Worm (Caenorhabditis elegans) whole organism, young adult: ENCODE results near the gene Y40H4A.2.
A peak's percentile ranks its signal among the peaks of the same experiment; 100 is the strongest.

Experiments used
- B0261.1 ChIP-seq: sonication (generic microtip); optimal IDR thresholded peaks from 2 replicates; lab custom pipeline; 2016; ENCODE audit warnings: mild to moderate bottlenecking, missing genetic modification characterization, moderate library complexity, missing compliant biosample characterization
- D2030.7 ChIP-seq: fragments of 200-800 bp; sonication (Bioruptor generic); IDR thresholded peaks from 2 replicates; pipeline ENCODE4 v1.3.6; 2022; ENCODE audit warnings: missing genetic modification reagents, missing genetic modification characterization, missing compliant biosample characterization
- F10E7.11 ChIP-seq: sonication (generic microtip); optimal IDR thresholded peaks from 2 replicates; lab custom pipeline; 2017; ENCODE audit warnings: mild to moderate bottlenecking, missing genetic modification characterization, moderate library complexity, missing compliant biosample characterization
- F23B12.7 ChIP-seq: sonication (generic microtip); optimal IDR thresholded peaks from 2 replicates; lab custom pipeline; 2017; ENCODE audit warnings: missing genetic modification characterization, mild to moderate bottlenecking, missing compliant biosample characterization, antibody characterized with exemption, moderate library complexity; ENCODE audit not compliant: insufficient read depth
- F57C9.4 ChIP-seq: sonication (generic microtip); optimal IDR thresholded peaks from 2 replicates; lab custom pipeline; 2017; ENCODE audit warnings: mild to moderate bottlenecking, missing genetic modification characterization, missing compliant biosample characterization
- K11D2.4 ChIP-seq: fragments of 200-800 bp; sonication (Bioruptor generic); IDR thresholded peaks from 2 replicates; pipeline ENCODE4 v1.3.6; 2022; ENCODE audit warnings: missing genetic modification reagents, missing genetic modification characterization, missing compliant biosample characterization
- K12H6.12 ChIP-seq: fragments of 200-800 bp; sonication (Bioruptor generic); optimal IDR thresholded peaks from 2 replicates; lab custom pipeline; 2018; ENCODE audit warnings: mild to moderate bottlenecking, missing genetic modification characterization, missing compliant biosample characterization
- Y79H2A.3 ChIP-seq: fragments of 200-800 bp; sonication (Bioruptor generic); conservative IDR thresholded peaks from 2 replicates; pipeline ENCODE4 v1.3.6; 2022; ENCODE audit warnings: missing genetic modification reagents, missing genetic modification characterization, missing compliant biosample characterization
- akir-1 ChIP-seq: fragments of 200-800 bp; sonication (Bioruptor generic); optimal IDR thresholded peaks from 2 replicates; lab custom pipeline; 2018; ENCODE audit warnings: mild to moderate bottlenecking, missing genetic modification characterization, moderate library complexity, missing compliant biosample characterization
- aptf-3 ChIP-seq: fragments of 200-800 bp; sonication (Bioruptor generic); IDR thresholded peaks from 2 replicates; pipeline ENCODE4 v1.3.6; 2022; ENCODE audit warnings: missing genetic modification characterization, missing compliant biosample characterization
- atf-7 ChIP-seq: sonication (generic microtip); optimal IDR thresholded peaks from 2 replicates; lab custom pipeline; 2017; ENCODE audit warnings: mild to moderate bottlenecking, missing genetic modification characterization, missing compliant biosample characterization
- attf-3 ChIP-seq: fragments of 200-800 bp; sonication (Bioruptor generic); conservative IDR thresholded peaks from 2 replicates; pipeline ENCODE4 v1.3.6; 2022; ENCODE audit warnings: missing genetic modification reagents, missing genetic modification characterization, missing compliant biosample characterization
- ccch-3 ChIP-seq: fragments of 200-800 bp; sonication (Bioruptor generic); optimal IDR thresholded peaks from 2 replicates; lab custom pipeline; 2018; ENCODE audit warnings: mild to moderate bottlenecking, missing genetic modification characterization, missing compliant biosample characterization
- ceh-91 ChIP-seq: fragments of 200-800 bp; sonication (Bioruptor generic); IDR thresholded peaks from 2 replicates; pipeline ENCODE4 v1.3.6; 2022; ENCODE audit warnings: missing genetic modification reagents, missing genetic modification characterization, missing compliant biosample characterization
- die-1 ChIP-seq: sonication (generic microtip); optimal IDR thresholded peaks from 2 replicates; lab custom pipeline; 2016; ENCODE audit warnings: missing genotype, mild to moderate bottlenecking, missing genetic modification characterization, missing compliant biosample characterization
- dpl-1 ChIP-seq: fragments of 150-350 bp; optimal IDR thresholded peaks from 2 replicates; lab custom pipeline; 2014; ENCODE audit warnings: missing biosample characterization, missing genetic modification reagents, missing genetic modification characterization
- efl-1 ChIP-seq: fragments of 150-350 bp; optimal IDR thresholded peaks from 2 replicates; lab custom pipeline; 2014; ENCODE audit warnings: missing biosample characterization, missing genetic modification reagents, missing genetic modification characterization
- egl-18 ChIP-seq: fragments of 200-800 bp; sonication (Bioruptor generic); IDR thresholded peaks from 2 replicates; pipeline ENCODE4 v1.3.6; 2022; ENCODE audit warnings: missing genetic modification reagents, missing genetic modification characterization, missing compliant biosample characterization
- ekl-4 ChIP-seq: fragments of 200-800 bp; sonication (Bioruptor generic); IDR thresholded peaks from 2 replicates; pipeline ENCODE4 v1.3.6; 2022; ENCODE audit warnings: missing genetic modification reagents, missing genetic modification characterization, missing compliant biosample characterization
- hlh-26 ChIP-seq: fragments of 200-800 bp; sonication (Bioruptor generic); conservative IDR thresholded peaks from 2 replicates; pipeline ENCODE4 v1.3.6; 2022; ENCODE audit warnings: missing genetic modification reagents, missing genetic modification characterization, missing compliant biosample characterization
- hmg-20 ChIP-seq: fragments of 200-800 bp; sonication (Bioruptor generic); IDR thresholded peaks from 2 replicates; pipeline ENCODE4 v1.3.6; 2022; ENCODE audit warnings: missing genetic modification reagents, missing genetic modification characterization, missing compliant biosample characterization
- hsf-1 ChIP-seq: fragments of 200-800 bp; sonication (Bioruptor generic); IDR thresholded peaks from 2 replicates; pipeline ENCODE4 v1.3.6; 2022; ENCODE audit warnings: missing genetic modification reagents, missing genetic modification characterization, missing compliant biosample characterization
- lag-1 ChIP-seq: fragments of 200-800 bp; sonication (Bioruptor generic); IDR thresholded peaks from 2 replicates; pipeline ENCODE4 v1.3.6; 2022; ENCODE audit warnings: missing genetic modification reagents, missing genetic modification characterization, missing compliant biosample characterization
- lin-35 ChIP-seq, 3 experiments: fragments of 150-350 bp in 2 of 3; sonication (generic microtip) in 1 of 3; optimal IDR thresholded peaks; 2 replicates each; lab custom pipeline; 2014 to 2018; ENCODE audit warnings: missing biosample characterization in 3 of 3, missing genetic modification characterization in 3 of 3, missing genetic modification reagents in 3 of 3
- lin-40 ChIP-seq: sonication (generic microtip); optimal IDR thresholded peaks from 2 replicates; lab custom pipeline; 2016; ENCODE audit warnings: missing genetic modification characterization, mild to moderate bottlenecking, missing compliant biosample characterization, missing genotype, missing genetic modification reagents
- lir-1 ChIP-seq: fragments of 200-800 bp; sonication (Bioruptor generic); conservative IDR thresholded peaks from 2 replicates; pipeline ENCODE4 v1.3.6; 2022; ENCODE audit warnings: missing genetic modification reagents, missing genetic modification characterization, missing compliant biosample characterization
- lsy-27 ChIP-seq: sonication (generic microtip); optimal IDR thresholded peaks from 2 replicates; lab custom pipeline; 2017; ENCODE audit warnings: missing genetic modification characterization, mild to moderate bottlenecking, missing compliant biosample characterization, antibody characterized with exemption, missing genotype, borderline replicate concordance; ENCODE audit not compliant: insufficient read depth
- madf-3 ChIP-seq: fragments of 200-800 bp; sonication (Bioruptor generic); IDR thresholded peaks from 2 replicates; pipeline ENCODE4 v1.3.6; 2022; ENCODE audit warnings: missing genetic modification reagents, missing genetic modification characterization, missing compliant biosample characterization
- madf-8 ChIP-seq: fragments of 200-800 bp; sonication (Bioruptor generic); conservative IDR thresholded peaks from 2 replicates; pipeline ENCODE4 v1.3.6; 2022; ENCODE audit warnings: missing genetic modification reagents, missing genetic modification characterization, missing compliant biosample characterization
- mcd-1 ChIP-seq: fragments of 200-800 bp; sonication (Bioruptor generic); IDR thresholded peaks from 2 replicates; pipeline ENCODE4 v1.3.6; 2022; ENCODE audit warnings: missing genetic modification reagents, missing genetic modification characterization, missing compliant biosample characterization
- mel-28 ChIP-seq: sonication (generic microtip); optimal IDR thresholded peaks from 2 replicates; lab custom pipeline; 2016; ENCODE audit warnings: borderline replicate concordance, mild to moderate bottlenecking, missing genetic modification characterization, missing compliant biosample characterization
- nfya-1 ChIP-seq: sonication (generic microtip); optimal IDR thresholded peaks from 2 replicates; lab custom pipeline; 2017; ENCODE audit warnings: antibody characterized with exemption, missing compliant biosample characterization, missing genetic modification characterization, borderline replicate concordance; ENCODE audit not compliant: insufficient read depth
- pha-4 ChIP-seq: fragments of 150-350 bp; sonication (generic microtip); optimal IDR thresholded peaks from 2 replicates; lab custom pipeline; 2014; ENCODE audit warnings: missing biosample characterization, missing genetic modification reagents, missing genetic modification characterization
- rec-8 ChIP-seq, 2 experiments: sonication (generic microtip); optimal IDR thresholded peaks; 2 replicates each; lab custom pipeline; 2016; ENCODE audit warnings: mild to moderate bottlenecking in 2 of 2, missing genetic modification characterization in 2 of 2, missing genetic modification reagents in 2 of 2, missing genotype in 2 of 2, missing biosample characterization in 1 of 2, missing compliant biosample characterization in 1 of 2, moderate library complexity in 1 of 2
- repo-1 ChIP-seq: sonication (generic microtip); optimal IDR thresholded peaks from 2 replicates; lab custom pipeline; 2017; ENCODE audit warnings: mild to moderate bottlenecking, missing genetic modification characterization, missing compliant biosample characterization
- sea-2 ChIP-seq: fragments of 200-800 bp; sonication (Bioruptor generic); IDR thresholded peaks from 2 replicates; pipeline ENCODE4 v1.3.6; 2022; ENCODE audit warnings: missing genetic modification characterization, missing compliant biosample characterization
- snpc-1.1 ChIP-seq: sonication (generic microtip); optimal IDR thresholded peaks from 2 replicates; lab custom pipeline; 2017; ENCODE audit warnings: missing genetic modification characterization, mild to moderate bottlenecking, missing compliant biosample characterization, antibody characterized with exemption, moderate library complexity, missing genotype, missing genetic modification reagents; ENCODE audit not compliant: insufficient read depth
- snpc-1.3 ChIP-seq: sonication (generic microtip); optimal IDR thresholded peaks from 2 replicates; lab custom pipeline; 2017; ENCODE audit warnings: missing genetic modification characterization, mild to moderate bottlenecking, missing compliant biosample characterization, antibody characterized with exemption, moderate library complexity, missing genotype, missing genetic modification reagents; ENCODE audit not compliant: insufficient read depth
- snpc-3.4 ChIP-seq: sonication (generic microtip); optimal IDR thresholded peaks from 2 replicates; lab custom pipeline; 2017; ENCODE audit warnings: missing genetic modification characterization, mild to moderate bottlenecking, missing compliant biosample characterization, antibody characterized with exemption, moderate library complexity, missing genotype, missing genetic modification reagents
- sptf-2 ChIP-seq: fragments of 200-800 bp; sonication (Bioruptor generic); optimal IDR thresholded peaks from 2 replicates; lab custom pipeline; 2018; ENCODE audit warnings: mild to moderate bottlenecking, missing genetic modification characterization, missing compliant biosample characterization
- unc-130 ChIP-seq: sonication (generic microtip); optimal IDR thresholded peaks from 2 replicates; lab custom pipeline; 2016; ENCODE audit warnings: missing genetic modification reagents, missing genetic modification characterization, missing compliant biosample characterization
- zfh-2 ChIP-seq: fragments of 200-800 bp; sonication (Bioruptor generic); conservative IDR thresholded peaks from 2 replicates; pipeline ENCODE4 v1.3.6; 2022; ENCODE audit warnings: missing genetic modification reagents, missing genetic modification characterization, missing compliant biosample characterization

Y40H4A.2 gene

ce11 chrV:14556187-14556586, 29.1 kb downstream of the Y40H4A.2 start, which contains the start of gene srg-47:
srg-47 (minus strand) TSS chrV:14556287.
- TF ChIP-seq snpc-1.3 (tag; lab: Kevin White, UChicago) (no peak), pha-4 (tag; lab: Kevin White, UChicago) (no peak), hsf-1 (no peak), die-1 (tag; lab: Kevin White, UChicago) (no peak), lsy-27 (tag; lab: Kevin White, UChicago) (no peak), ceh-91 (GFP tag; lab: Robert Waterston, UW) (no peak), atf-7 (no peak), unc-130 (no peak), F10E7.11 (tag; lab: Kevin White, UChicago) (no peak), lag-1 (GFP tag; lab: Robert Waterston, UW) (no peak), K11D2.4 (GFP tag; lab: Robert Waterston, UW) (no peak)

DNA sequence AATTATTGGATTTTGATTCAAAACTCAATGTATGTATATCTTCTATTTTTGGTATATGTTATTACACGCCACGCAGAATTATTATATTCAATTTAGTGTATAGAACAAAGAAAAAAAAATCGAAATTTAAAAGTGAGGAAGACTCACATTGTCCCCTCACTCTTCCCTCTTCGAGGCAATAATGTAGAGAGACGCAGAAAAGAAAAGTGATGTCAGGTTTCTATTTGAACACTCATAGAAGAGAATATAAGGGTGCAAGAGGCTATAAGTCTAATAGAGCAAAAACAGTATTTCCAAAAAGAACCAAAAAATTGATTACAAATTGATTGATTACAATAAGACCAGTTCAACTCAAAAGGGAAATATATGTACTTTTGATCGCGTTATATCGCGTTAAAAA, 36.7 kb downstream of the Y40H4A.2 start:
- TF ChIP-seq akir-1 (GFP tag; lab: Kevin White, UChicago): no peak

- TF ChIP-seq D2030.7 (no peak), egl-18 (GFP tag; lab: Robert Waterston, UW) (no peak), B0261.1 (tag; lab: Kevin White, UChicago) (no peak), zfh-2 (GFP tag; lab: Robert Waterston, UW) (no peak), attf-3 (GFP tag; lab: Robert Waterston, UW) (no peak), Y79H2A.3 (no peak), madf-3 (GFP tag; lab: Robert Waterston, UW) (no peak), sptf-2 (GFP tag; lab: Kevin White, UChicago) (no peak), lin-35 (GFP tag; optimal IDR thresholded peaks at IDR 0.05; lab: Kevin White, UChicago) (no peak), lin-40 (tag; lab: Kevin White, UChicago) (no peak)
Observed at ce11 chrV:14546569-14546968, 38.7 kb downstream of the Y40H4A.2 start, which contains the start of gene C53A5.13. C53A5.13 (plus strand) TSS chrV:14546869.

ce11 chrV:14545816-14546283, 39.4 kb downstream of the Y40H4A.2 start, which contains the start of gene rike-1:
rike-1 (minus strand) TSS chrV:14545866.
- TF ChIP-seq snpc-1.1 (tag; lab: Kevin White, UChicago): no peak
- TF ChIP-seq K12H6.12: no peak
- TF ChIP-seq sea-2 (GFP tag; lab: Robert Waterston, UW): no peak
- TF ChIP-seq mel-28 (tag; lab: Kevin White, UChicago): no peak
- TF ChIP-seq hlh-26 (GFP tag; lab: Robert Waterston, UW): no peak
- TF ChIP-seq lsy-27 (tag; lab: Kevin White, UChicago): no peak
- peak; percentile 54; the same call in 1 of the 2 replicates for TF ChIP-seq ceh-91 (GFP tag; lab: Robert Waterston, UW)
- no peak for TF ChIP-seq lir-1 (GFP tag; lab: Robert Waterston, UW)
- peak; percentile 9 for TF ChIP-seq dpl-1
- no peak for TF ChIP-seq hmg-20 (GFP tag; lab: Robert Waterston, UW)
- no peak for TF ChIP-seq snpc-3.4 (tag; lab: Kevin White, UChicago)
- TF ChIP-seq nfya-1 (tag; lab: Kevin White, UChicago): no peak
- no peak; the same call in 1 of the 2 replicates for TF ChIP-seq mcd-1 (GFP tag; lab: Robert Waterston, UW)
- TF ChIP-seq rec-8 (tag; optimal IDR thresholded peaks at IDR 0.05; lab: Kevin White, UChicago): no peak
- TF ChIP-seq F57C9.4 (tag; lab: Kevin White, UChicago): no peak
- TF ChIP-seq ccch-3: no peak
- TF ChIP-seq madf-8: 0 out of 2 replicates have a peak, but pooled peaks have one; percentile 21
- TF ChIP-seq efl-1 (GFP tag; lab: Kevin White, UChicago): peak; percentile 15
- TF ChIP-seq aptf-3 (GFP tag; lab: Robert Waterston, UW): no peak
- TF ChIP-seq repo-1: no peak
- TF ChIP-seq F23B12.7 (tag; lab: Kevin White, UChicago): no peak
- TF ChIP-seq ekl-4 (GFP tag; lab: Robert Waterston, UW): no peak
